Worm (Caenorhabditis elegans) whole organism, midembryonic: ENCODE results near the gene C04E12.2.
"Not testable (repeated sequence)": the region's sequence is repeated elsewhere in the genome, so short reads cannot be mapped to it uniquely, and the experiment has no call there.

Source experiments
- T22C8.4 ChIP-seq: fragments of 200-800 bp; sonication (Bioruptor generic); IDR thresholded peaks from 2 replicates; pipeline ENCODE4 v1.3.6; 2022; ENCODE audit warnings: missing genetic modification characterization, missing compliant biosample characterization
- cog-1 ChIP-seq: sonication (generic microtip); optimal IDR thresholded peaks from 2 replicates; lab custom pipeline; 2016; ENCODE audit warnings: missing genetic modification characterization, missing compliant biosample characterization
- flt-1 ChIP-seq: fragments of 200-800 bp; sonication (Bioruptor generic); IDR thresholded peaks from 2 replicates; pipeline ENCODE4 v1.3.6; 2022; ENCODE audit warnings: missing genetic modification characterization, missing compliant biosample characterization
- klf-2 ChIP-seq: fragments of 200-800 bp; sonication (Bioruptor generic); conservative IDR thresholded peaks from 2 replicates; pipeline ENCODE4 v1.3.6; 2022; ENCODE audit warnings: missing genetic modification reagents, missing genetic modification characterization, missing compliant biosample characterization
- med-1 ChIP-seq: sonication (generic microtip); optimal IDR thresholded peaks from 2 replicates; lab custom pipeline; 2017; ENCODE audit warnings: missing genetic modification characterization, mild to moderate bottlenecking, missing compliant biosample characterization, antibody characterized with exemption, missing genetic modification reagents; ENCODE audit not compliant: insufficient read depth
- ref-1 ChIP-seq: fragments of 200-800 bp; sonication (Bioruptor generic); conservative IDR thresholded peaks from 2 replicates; pipeline ENCODE4 v1.3.6; 2022; ENCODE audit warnings: missing genetic modification reagents, missing genetic modification characterization, missing compliant biosample characterization
- tab-1 ChIP-seq: fragments of 200-800 bp; sonication (Bioruptor generic); IDR thresholded peaks from 2 replicates; pipeline ENCODE4 v1.3.6; 2022; ENCODE audit warnings: missing genetic modification characterization, missing compliant biosample characterization
- ztf-23 ChIP-seq: fragments of 200-800 bp; sonication (Bioruptor generic); IDR thresholded peaks from 2 replicates; pipeline ENCODE4 v1.3.6; 2022; ENCODE audit warnings: missing genetic modification reagents, missing genetic modification characterization, missing compliant biosample characterization
- ztf-29 ChIP-seq: fragments of 200-800 bp; sonication (Bioruptor generic); IDR thresholded peaks from 2 replicates; pipeline ENCODE4 v1.3.6; 2022; ENCODE audit warnings: missing genetic modification reagents, missing genetic modification characterization, missing compliant biosample characterization

Gene C04E12.2

ce11 chrV:3362475-3362874, 5.4 kb upstream of the C04E12.2 start, which contains the start of gene C04E12.4:
TSS of gene C04E12.4 (plus strand) at chrV:3362775.
- TF ChIP-seq klf-2 (GFP tag; lab: Robert Waterston, UW), result no peak
- no peak for TF ChIP-seq ref-1 (GFP tag; lab: Robert Waterston, UW)
- TF ChIP-seq ztf-29 (GFP tag; lab: Robert Waterston, UW), result no peak
- no peak for TF ChIP-seq med-1 (GFP tag; lab: Kevin White, UChicago)
- TF ChIP-seq tab-1 (GFP tag; lab: Robert Waterston, UW), result no peak
- TF ChIP-seq flt-1 (GFP tag; lab: Robert Waterston, UW), result no peak
- TF ChIP-seq T22C8.4 (GFP tag; lab: Robert Waterston, UW), result no peak
- no peak for TF ChIP-seq cog-1
- TF ChIP-seq ztf-23, result no peak

DNA sequence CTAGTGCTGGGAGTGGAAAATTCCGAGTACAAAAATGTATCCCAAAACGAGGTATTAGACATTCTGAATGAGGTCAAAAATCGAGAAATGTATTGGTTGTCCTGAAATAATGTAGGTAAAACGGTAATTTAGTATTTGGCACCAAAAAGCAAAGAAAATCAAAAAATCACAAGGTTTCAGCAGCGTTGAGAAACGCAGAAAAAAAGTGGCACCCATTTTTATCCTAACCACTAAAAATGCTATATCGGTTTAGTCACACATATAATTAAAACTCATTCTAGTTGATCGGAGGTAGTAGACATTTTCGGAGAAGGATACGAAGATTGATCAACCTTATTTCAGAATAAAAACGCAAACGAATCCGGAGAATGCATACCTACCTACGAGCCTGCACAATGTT, 4.8 kb downstream of the C04E12.2 start, which contains the start of gene srx-121:
Gene srx-121 (minus strand): TSS at position 101 of the 400 bp plus-strand sequence.
- no peak for TF ChIP-seq ref-1 (GFP tag; lab: Robert Waterston, UW)
- no peak for TF ChIP-seq med-1 (GFP tag; lab: Kevin White, UChicago)
- no peak for TF ChIP-seq ztf-23
- TF ChIP-seq flt-1 (GFP tag; lab: Robert Waterston, UW), result no peak
- TF ChIP-seq klf-2 (GFP tag; lab: Robert Waterston, UW), result no peak
- TF ChIP-seq T22C8.4 (GFP tag; lab: Robert Waterston, UW), result no peak
- TF ChIP-seq ztf-29 (GFP tag; lab: Robert Waterston, UW), result no peak
- no peak for TF ChIP-seq cog-1
- TF ChIP-seq tab-1 (GFP tag; lab: Robert Waterston, UW), result no peak

ce11 chrV:3376973-3377372, 9.1 kb downstream of the C04E12.2 start, which contains the start of gene srbc-2:
TSS of gene srbc-2 (minus strand) at chrV:3377073.
- TF ChIP-seq cog-1 (no peak), ref-1 (GFP tag; lab: Robert Waterston, UW) (no peak), med-1 (GFP tag; lab: Kevin White, UChicago) (no peak), ztf-23 (no peak), tab-1 (GFP tag; lab: Robert Waterston, UW) (no peak), T22C8.4 (GFP tag; lab: Robert Waterston, UW) (no peak), klf-2 (GFP tag; lab: Robert Waterston, UW) (no peak), flt-1 (GFP tag; lab: Robert Waterston, UW) (no peak), ztf-29 (GFP tag; lab: Robert Waterston, UW) (no peak)

DNA sequence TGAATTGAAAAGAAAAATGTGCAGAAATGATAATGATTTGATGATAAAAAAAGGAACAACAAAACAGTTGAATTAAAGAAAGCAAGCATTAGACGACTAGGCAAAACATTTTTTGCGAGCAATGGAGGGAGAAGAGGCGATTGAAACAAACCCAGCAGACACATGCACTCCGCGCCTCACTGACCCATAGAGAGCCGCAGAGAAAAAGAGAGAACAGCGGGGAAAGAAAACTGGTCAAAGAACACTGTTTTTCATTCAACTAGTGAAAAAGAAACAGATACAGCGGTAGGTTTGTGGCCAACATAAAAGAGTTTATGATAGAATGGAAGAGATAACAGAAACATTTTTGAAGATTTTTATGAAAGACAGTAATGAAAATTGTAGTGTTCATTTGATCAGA, 20.4 kb downstream of the C04E12.2 start:
- TF ChIP-seq klf-2 (GFP tag; lab: Robert Waterston, UW), result no peak

ce11 chrV:3391005-3391404, 23.1 kb downstream of the C04E12.2 start:
- TF ChIP-seq ztf-23 (no peak), ref-1 (GFP tag; lab: Robert Waterston, UW) (no peak), tab-1 (GFP tag; lab: Robert Waterston, UW) (no peak), med-1 (GFP tag; lab: Kevin White, UChicago) (no peak), klf-2 (GFP tag; lab: Robert Waterston, UW) (no peak), ztf-29 (GFP tag; lab: Robert Waterston, UW) (no peak), T22C8.4 (GFP tag; lab: Robert Waterston, UW) (no peak), cog-1 (no peak), flt-1 (GFP tag; lab: Robert Waterston, UW) (no peak)

DNA sequence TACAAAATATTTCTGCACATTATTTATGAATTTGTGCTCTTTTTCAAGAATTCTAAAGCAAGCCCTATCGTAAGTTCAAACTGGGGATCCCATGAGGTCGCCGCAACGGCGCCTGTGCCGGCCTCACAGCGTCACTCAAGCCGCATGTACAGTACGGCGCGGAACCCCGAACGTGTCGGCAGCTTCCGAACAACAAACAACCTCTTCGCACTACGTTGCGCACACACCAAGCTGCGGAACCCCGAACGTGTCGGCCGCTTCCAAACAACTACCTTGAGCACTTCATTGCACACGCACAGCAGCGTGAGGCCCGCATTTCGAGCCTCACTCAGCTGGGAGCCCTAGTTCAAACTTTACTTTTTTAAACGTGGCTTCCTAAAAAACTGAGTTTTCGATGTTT, 26.2 kb downstream of the C04E12.2 start:
- TF ChIP-seq med-1 (GFP tag; lab: Kevin White, UChicago) (no peak), T22C8.4 (GFP tag; lab: Robert Waterston, UW) (no peak), tab-1 (GFP tag; lab: Robert Waterston, UW) (no peak), klf-2 (GFP tag; lab: Robert Waterston, UW) (no peak), ref-1 (GFP tag; lab: Robert Waterston, UW) (no peak), cog-1 (no peak)

DNA sequence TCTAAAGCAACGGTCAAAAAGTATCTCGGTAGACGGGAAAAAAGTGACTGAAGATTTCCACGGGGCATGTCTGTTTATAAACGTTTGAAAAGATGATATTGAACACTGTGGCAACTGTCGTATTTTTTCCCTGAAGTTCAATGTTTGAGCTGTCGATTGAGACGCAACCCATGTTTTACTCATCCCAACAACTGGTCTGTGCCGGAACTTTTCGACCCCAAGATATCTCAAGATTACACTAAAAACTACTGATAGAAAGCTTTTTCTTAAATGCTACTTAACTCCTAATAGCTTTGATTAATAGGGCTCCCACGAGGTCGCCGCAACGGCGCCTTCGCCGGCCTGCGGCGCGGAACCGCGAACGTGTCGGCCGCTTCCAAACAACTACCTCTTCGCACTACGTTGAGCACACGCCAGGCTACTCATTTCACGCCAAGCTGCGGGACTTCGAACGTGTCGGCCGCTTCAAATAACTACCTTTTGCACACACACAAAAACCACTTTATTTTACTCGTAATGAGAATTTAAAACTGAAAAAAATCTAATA, 26.9 kb downstream of the C04E12.2 start, which contains the start of gene T20D4.15:
Gene T20D4.15 (minus strand): TSS at position 51 of the 547 bp plus-strand sequence.
- no peak for TF ChIP-seq flt-1 (GFP tag; lab: Robert Waterston, UW)
- TF ChIP-seq cog-1, result no peak

ce11 chrV:3396765-3397164, 28.9 kb downstream of the C04E12.2 start, which contains the start of gene T20D4.12:
TSS of gene T20D4.12 (plus strand) at chrV:3397065.
- not testable (repeated sequence) for TF ChIP-seq ztf-29 (GFP tag; lab: Robert Waterston, UW); klf-2 (GFP tag; lab: Robert Waterston, UW); med-1 (GFP tag; lab: Kevin White, UChicago)

ce11 chrV:3398314-3398713, 30.4 kb downstream of the C04E12.2 start, which contains the start of gene T20D4.11:
TSS of gene T20D4.11 (plus strand) at chrV:3398690.
- TF ChIP-seq T22C8.4 (GFP tag; lab: Robert Waterston, UW), result no peak
- no peak for TF ChIP-seq cog-1
- TF ChIP-seq tab-1 (GFP tag; lab: Robert Waterston, UW), result no peak
- TF ChIP-seq ztf-23, result no peak
- TF ChIP-seq klf-2 (GFP tag; lab: Robert Waterston, UW), result no peak
- no peak for TF ChIP-seq med-1 (GFP tag; lab: Kevin White, UChicago)
- no peak for TF ChIP-seq ztf-29 (GFP tag; lab: Robert Waterston, UW)
- TF ChIP-seq flt-1 (GFP tag; lab: Robert Waterston, UW), result no peak
- no peak for TF ChIP-seq ref-1 (GFP tag; lab: Robert Waterston, UW)

ce11 chrV:3399952-3400351, 32.1 kb downstream of the C04E12.2 start, which contains the start of gene T20D4.10:
TSS of gene T20D4.10 (plus strand) at chrV:3400252.
- not testable (repeated sequence) for TF ChIP-seq ztf-29 (GFP tag; lab: Robert Waterston, UW); tab-1 (GFP tag; lab: Robert Waterston, UW); cog-1
